Worm (Caenorhabditis elegans) whole organism, L1 larva: Measurements from ENCODE around the gene srx-7.

Experiments used
- aha-1 ChIP-seq: fragments of 150-350 bp; optimal IDR thresholded peaks from 2 replicates; lab custom pipeline; 2014; ENCODE audit warnings: missing biosample characterization, missing genetic modification characterization
- ama-1 ChIP-seq: fragments of 150-350 bp; optimal IDR thresholded peaks from 2 replicates; lab custom pipeline; 2014
- egl-27 ChIP-seq, 2 experiments: fragments of 150-350 bp in 1 of 2; sonication (generic microtip); optimal IDR thresholded peaks; 3 replicates each; lab custom pipeline; 2017 to 2018; ENCODE audit warnings: missing biosample characterization in 2 of 2, missing genetic modification characterization in 2 of 2, missing genetic modification reagents in 2 of 2
- elt-3 ChIP-seq, 6 experiments: fragments of 150-350 bp in 1 of 6; sonication (generic microtip); optimal IDR thresholded peaks; 2 replicates each; lab custom pipeline; 2017 to 2018; ENCODE audit warnings: missing biosample characterization in 6 of 6, missing genetic modification characterization in 6 of 6, inconsistent platforms in 1 of 6
- fos-1 ChIP-seq: fragments of 150-350 bp; optimal IDR thresholded peaks from 2 replicates; lab custom pipeline; 2014; ENCODE audit warnings: missing biosample characterization, missing genetic modification characterization
- jun-1 ChIP-seq: fragments of 150-350 bp; optimal IDR thresholded peaks from 2 replicates; lab custom pipeline; 2014; ENCODE audit warnings: missing biosample characterization, missing genetic modification reagents, missing genetic modification characterization
- lin-15B ChIP-seq: fragments of 150-350 bp; sonication (generic microtip); optimal IDR thresholded peaks from 3 replicates; lab custom pipeline; 2014; ENCODE audit warnings: missing biosample characterization, missing genetic modification characterization
- lir-3 ChIP-seq: sonication (generic microtip); optimal IDR thresholded peaks from 2 replicates; lab custom pipeline; 2016; ENCODE audit warnings: mild to moderate bottlenecking, missing genetic modification characterization, moderate library complexity, missing compliant biosample characterization; ENCODE audit not compliant: poor library complexity
- nhr-12 ChIP-seq: sonication (generic microtip); optimal IDR thresholded peaks from 2 replicates; lab custom pipeline; 2017; ENCODE audit warnings: missing biosample characterization, missing genetic modification characterization
- nhr-20 ChIP-seq: sonication (generic microtip); optimal IDR thresholded peaks from 2 replicates; lab custom pipeline; 2016; ENCODE audit warnings: mild to moderate bottlenecking, missing genetic modification characterization, missing compliant biosample characterization
- nhr-47 ChIP-seq: sonication (generic microtip); optimal IDR thresholded peaks from 2 replicates; lab custom pipeline; 2016; ENCODE audit warnings: mild to moderate bottlenecking, missing genetic modification characterization, moderate library complexity, missing compliant biosample characterization
- pax-3 ChIP-seq: fragments of 200-800 bp; sonication (Bioruptor generic); optimal IDR thresholded peaks from 2 replicates; lab custom pipeline; 2018; ENCODE audit warnings: mild to moderate bottlenecking, missing genetic modification characterization, moderate library complexity, missing compliant biosample characterization
- sox-4 ChIP-seq: sonication (generic microtip); optimal IDR thresholded peaks from 2 replicates; lab custom pipeline; 2016; ENCODE audit warnings: missing genetic modification characterization, missing compliant biosample characterization
- zip-4 ChIP-seq: fragments of 200-800 bp; sonication (Bioruptor generic); optimal IDR thresholded peaks from 2 replicates; lab custom pipeline; 2018; ENCODE audit warnings: mild to moderate bottlenecking, missing genetic modification characterization, moderate library complexity, missing compliant biosample characterization

DNA sequence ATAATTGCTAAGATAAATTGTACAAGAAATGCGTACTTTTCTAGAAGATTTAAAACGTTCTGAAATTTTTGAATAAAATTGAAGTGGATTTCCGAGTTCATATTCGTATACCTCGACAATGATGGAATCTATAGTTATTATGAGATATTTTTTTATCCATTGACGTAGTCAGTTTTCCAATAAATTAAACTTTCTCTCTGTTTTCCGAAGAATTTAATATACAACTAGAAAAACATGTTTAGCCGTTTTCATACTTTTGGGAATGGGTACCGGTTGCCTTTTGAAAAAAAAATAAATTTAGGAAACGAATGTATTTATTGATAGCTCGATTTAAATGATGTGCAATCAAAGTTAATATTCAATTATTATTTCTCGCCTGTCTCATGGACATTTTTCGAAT, 48.8 kb downstream of the srx-7 start, which contains the start of gene srw-109:
- TF ChIP-seq lin-15B (no peak), ama-1 (lab: Kevin White, UChicago) (no peak), lir-3 (tag; lab: Kevin White, UChicago) (no peak), sox-4 (tag; lab: Kevin White, UChicago) (no peak), zip-4 (no peak), pax-3 (tag; lab: Kevin White, UChicago) (no peak), fos-1 (tag; lab: Kevin White, UChicago) (no peak), nhr-20 (tag; lab: Kevin White, UChicago) (no peak), jun-1 (tag; lab: Kevin White, UChicago) (no peak), elt-3 (tag; optimal IDR thresholded peaks at IDR 0.05; lab: Kevin White, UChicago) (no peak), nhr-12 (no peak), nhr-47 (tag; lab: Kevin White, UChicago) (no peak), aha-1 (no peak), egl-27 (tag; optimal IDR thresholded peaks at IDR 0.05; lab: Kevin White, UChicago) (no peak)
